Worm (Caenorhabditis elegans) whole organism, L3 larva: ENCODE measurements around the gene W07G4.5.
A peak's percentile ranks its signal among the peaks of the same experiment; 100 is the strongest.

Experiments used
- ZK546.5 ChIP-seq: sonication (generic microtip); optimal IDR thresholded peaks from 2 replicates; lab custom pipeline; 2017; ENCODE audit warnings: missing biosample characterization, missing genetic modification characterization
- aly-2 ChIP-seq: fragments of 150-350 bp; optimal IDR thresholded peaks from 2 replicates; lab custom pipeline; 2014; ENCODE audit warnings: missing biosample characterization, missing genetic modification characterization
- ama-1 ChIP-seq: fragments of 150-350 bp; optimal IDR thresholded peaks from 2 replicates; lab custom pipeline; 2018
- ceh-16 ChIP-seq: sonication (generic microtip); optimal IDR thresholded peaks from 2 replicates; lab custom pipeline; 2017; ENCODE audit warnings: missing biosample characterization, missing genetic modification characterization
- ceh-28 ChIP-seq: fragments of 150-350 bp; optimal IDR thresholded peaks from 2 replicates; lab custom pipeline; 2014; ENCODE audit warnings: missing biosample characterization, missing genetic modification reagents, missing genetic modification characterization
- ceh-82 ChIP-seq: fragments of 150-350 bp; optimal IDR thresholded peaks from 2 replicates; lab custom pipeline; 2014; ENCODE audit warnings: missing biosample characterization, missing genetic modification characterization
- ceh-9 ChIP-seq: sonication (generic microtip); optimal IDR thresholded peaks from 2 replicates; lab custom pipeline; 2018; ENCODE audit warnings: missing biosample characterization, missing genetic modification characterization
- daf-12 ChIP-seq: fragments of 150-350 bp; optimal IDR thresholded peaks from 2 replicates; lab custom pipeline; 2014; ENCODE audit warnings: missing biosample characterization, missing genetic modification reagents, missing genetic modification characterization
- egl-27 ChIP-seq: sonication (generic microtip); optimal IDR thresholded peaks from 4 replicates; lab custom pipeline; 2017; ENCODE audit warnings: missing biosample characterization, missing genetic modification reagents, missing genetic modification characterization
- egl-5 ChIP-seq: fragments of 150-350 bp; optimal IDR thresholded peaks from 2 replicates; lab custom pipeline; 2017; ENCODE audit warnings: missing biosample characterization, missing genetic modification reagents, missing genetic modification characterization, inconsistent platforms
- elt-1 ChIP-seq: fragments of 150-350 bp; optimal IDR thresholded peaks from 2 replicates; lab custom pipeline; 2014; ENCODE audit warnings: missing biosample characterization, missing genetic modification characterization
- elt-2 ChIP-seq: sonication (generic microtip); optimal IDR thresholded peaks from 2 replicates; lab custom pipeline; 2016; ENCODE audit warnings: missing genetic modification reagents, mild to moderate bottlenecking, missing genetic modification characterization, missing compliant biosample characterization
- elt-3 ChIP-seq, 3 experiments: fragments of 150-350 bp in 1 of 3; sonication (generic microtip) in 2 of 3; optimal IDR thresholded peaks; 2 replicates in 2 of 3; 4 replicates in 1 of 3; lab custom pipeline; 2014 to 2017; ENCODE audit warnings: missing biosample characterization in 3 of 3, missing genetic modification characterization in 3 of 3
- fkh-10 ChIP-seq: sonication (generic microtip); optimal IDR thresholded peaks from 2 replicates; lab custom pipeline; 2017; ENCODE audit warnings: missing biosample characterization, missing genetic modification reagents, missing genetic modification characterization
- fos-1 ChIP-seq: fragments of 150-350 bp; optimal IDR thresholded peaks from 2 replicates; lab custom pipeline; 2014; ENCODE audit warnings: missing biosample characterization, missing genetic modification characterization
- hmg-11 ChIP-seq: sonication (generic microtip); optimal IDR thresholded peaks from 2 replicates; lab custom pipeline; 2016; ENCODE audit warnings: missing genetic modification characterization, missing compliant biosample characterization
- jun-1 ChIP-seq: fragments of 150-350 bp; optimal IDR thresholded peaks from 2 replicates; lab custom pipeline; 2014; ENCODE audit warnings: missing biosample characterization, missing genetic modification reagents, missing genetic modification characterization
- lin-15B ChIP-seq: fragments of 150-350 bp; optimal IDR thresholded peaks from 2 replicates; lab custom pipeline; 2014; ENCODE audit warnings: missing biosample characterization, missing genetic modification characterization
- lin-39 ChIP-seq: fragments of 150-350 bp; optimal IDR thresholded peaks from 2 replicates; lab custom pipeline; 2018; ENCODE audit warnings: missing biosample characterization, missing genetic modification reagents, missing genetic modification characterization
- lsy-12 ChIP-seq: sonication (generic microtip); optimal IDR thresholded peaks from 2 replicates; lab custom pipeline; 2016; ENCODE audit warnings: mild to moderate bottlenecking, missing genetic modification characterization, missing compliant biosample characterization
- mdl-1 ChIP-seq: fragments of 150-350 bp; optimal IDR thresholded peaks from 2 replicates; lab custom pipeline; 2014; ENCODE audit warnings: missing biosample characterization, missing genetic modification characterization
- mml-1 ChIP-seq: fragments of 150-350 bp; sonication (generic microtip); optimal IDR thresholded peaks from 3 replicates; lab custom pipeline; 2014; ENCODE audit warnings: missing biosample characterization, missing genetic modification characterization
- nfya-1 ChIP-seq: sonication (generic microtip); optimal IDR thresholded peaks from 2 replicates; lab custom pipeline; 2017; ENCODE audit warnings: missing genetic modification characterization, mild to moderate bottlenecking, missing compliant biosample characterization, antibody characterized with exemption, moderate library complexity; ENCODE audit not compliant: insufficient read depth
- nhr-11 ChIP-seq: fragments of 150-350 bp; optimal IDR thresholded peaks from 2 replicates; lab custom pipeline; 2014; ENCODE audit warnings: missing biosample characterization, missing genetic modification characterization
- nhr-12 ChIP-seq: fragments of 150-350 bp; optimal IDR thresholded peaks from 2 replicates; lab custom pipeline; 2014; ENCODE audit warnings: missing biosample characterization, missing genetic modification characterization
- nhr-23 ChIP-seq: fragments of 150-350 bp; optimal IDR thresholded peaks from 2 replicates; lab custom pipeline; 2014; ENCODE audit warnings: missing biosample characterization, missing genetic modification reagents, missing genetic modification characterization
- nhr-237 ChIP-seq: fragments of 150-350 bp; optimal IDR thresholded peaks from 2 replicates; lab custom pipeline; 2014; ENCODE audit warnings: missing biosample characterization, missing genetic modification characterization
- nhr-25 ChIP-seq: sonication (generic microtip); optimal IDR thresholded peaks from 2 replicates; lab custom pipeline; 2017; ENCODE audit warnings: missing biosample characterization, missing genetic modification characterization
- nhr-28 ChIP-seq: fragments of 150-350 bp; optimal IDR thresholded peaks from 2 replicates; lab custom pipeline; 2014; ENCODE audit warnings: missing biosample characterization, missing genetic modification characterization
- nhr-43 ChIP-seq: sonication (generic microtip); optimal IDR thresholded peaks from 2 replicates; lab custom pipeline; 2016; ENCODE audit warnings: mild to moderate bottlenecking, missing genetic modification characterization, missing compliant biosample characterization; ENCODE audit not compliant: poor library complexity, severe bottlenecking
- nhr-67 ChIP-seq: fragments of 150-350 bp; optimal IDR thresholded peaks from 2 replicates; lab custom pipeline; 2014; ENCODE audit warnings: missing biosample characterization, missing genetic modification characterization
- nhr-76 ChIP-seq: fragments of 150-350 bp; sonication (generic microtip); optimal IDR thresholded peaks from 5 replicates; lab custom pipeline; 2014; ENCODE audit warnings: missing biosample characterization, missing genetic modification characterization
- nhr-77 ChIP-seq: fragments of 150-350 bp; optimal IDR thresholded peaks from 2 replicates; lab custom pipeline; 2014; ENCODE audit warnings: missing biosample characterization, missing genetic modification characterization
- pha-4 ChIP-seq: fragments of 150-350 bp; optimal IDR thresholded peaks from 2 replicates; lab custom pipeline; 2014; ENCODE audit warnings: missing biosample characterization, missing genetic modification reagents, missing genetic modification characterization
- pqm-1 ChIP-seq: fragments of 150-350 bp; optimal IDR thresholded peaks from 2 replicates; lab custom pipeline; 2017; ENCODE audit warnings: missing biosample characterization, missing genetic modification characterization, inconsistent platforms
- sea-2 ChIP-seq: fragments of 150-350 bp; sonication (generic microtip); optimal IDR thresholded peaks from 4 replicates; lab custom pipeline; 2014; ENCODE audit warnings: missing biosample characterization, missing genetic modification reagents, missing genetic modification characterization
- skn-1 ChIP-seq: fragments of 150-350 bp; optimal IDR thresholded peaks from 2 replicates; lab custom pipeline; 2014; ENCODE audit warnings: missing biosample characterization, missing genetic modification characterization
- snpc-4 ChIP-seq: fragments of 150-350 bp; optimal IDR thresholded peaks from 2 replicates; lab custom pipeline; 2014; ENCODE audit warnings: missing biosample characterization, missing genetic modification characterization
- tbx-2 ChIP-seq: sonication (generic microtip); optimal IDR thresholded peaks from 2 replicates; lab custom pipeline; 2016; ENCODE audit warnings: mild to moderate bottlenecking, missing genetic modification characterization, missing compliant biosample characterization
- unc-39 ChIP-seq: sonication (generic microtip); optimal IDR thresholded peaks from 4 replicates; lab custom pipeline; 2017; ENCODE audit warnings: missing biosample characterization, missing genetic modification characterization
- unc-62 ChIP-seq: fragments of 150-350 bp; sonication (generic microtip); optimal IDR thresholded peaks from 4 replicates; lab custom pipeline; 2014; ENCODE audit warnings: missing biosample characterization, missing genetic modification reagents, missing genetic modification characterization
- zag-1 ChIP-seq: fragments of 150-350 bp; optimal IDR thresholded peaks from 2 replicates; lab custom pipeline; 2014; ENCODE audit warnings: missing biosample characterization, missing genetic modification characterization
- ztf-11 ChIP-seq: fragments of 150-350 bp; optimal IDR thresholded peaks from 2 replicates; lab custom pipeline; 2014; ENCODE audit warnings: missing biosample characterization, missing genetic modification characterization
- ztf-4 ChIP-seq: fragments of 150-350 bp; optimal IDR thresholded peaks from 2 replicates; lab custom pipeline; 2014; ENCODE audit warnings: missing biosample characterization, missing genetic modification characterization

Gene W07G4.5

DNA sequence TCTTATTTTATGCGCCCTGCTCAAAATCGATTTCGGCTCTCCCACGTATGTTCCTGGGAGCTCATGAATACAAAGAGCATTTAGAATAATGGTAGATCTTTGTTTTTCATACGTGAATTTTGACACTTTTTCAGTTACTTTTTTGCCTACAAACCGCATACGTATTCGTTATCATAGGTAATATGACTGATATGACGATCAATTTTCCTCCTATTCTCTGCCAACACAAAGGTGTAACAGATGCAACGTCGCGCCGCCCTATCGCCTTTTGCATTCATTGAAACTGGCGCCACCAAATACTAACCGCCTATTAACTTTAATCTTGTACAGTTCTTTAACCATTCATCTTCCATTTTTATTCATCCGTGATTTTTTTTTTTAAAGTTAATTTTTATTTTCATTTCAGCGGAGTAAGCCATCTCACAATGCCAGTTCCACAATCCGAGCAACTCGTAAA is at the start of gene W07G4.5:
TSS of gene W07G4.5 (plus strand) at position 407 of the 457 bp plus-strand sequence.
- TF ChIP-seq elt-2: peak; percentile 89
- TF ChIP-seq ceh-28 (tag; lab: Kevin White, UChicago): no peak
- peak; percentile 76 for TF ChIP-seq pqm-1 (tag; lab: Kevin White, UChicago)

- TF ChIP-seq mdl-1 (no peak), elt-1 (tag; lab: Kevin White, UChicago) (no peak), jun-1 (no peak), ZK546.5 (tag; lab: Kevin White, UChicago) (no peak), elt-3 (tag; optimal IDR thresholded peaks at IDR 0.05; lab: Kevin White, UChicago) (no peak)
These were observed 48.2 kb upstream of the W07G4.5 start, which contains the start of gene far-4 for ce11 chrV:12999559-12999958. TSS of gene far-4 (minus strand) at chrV:12999659.

DNA sequence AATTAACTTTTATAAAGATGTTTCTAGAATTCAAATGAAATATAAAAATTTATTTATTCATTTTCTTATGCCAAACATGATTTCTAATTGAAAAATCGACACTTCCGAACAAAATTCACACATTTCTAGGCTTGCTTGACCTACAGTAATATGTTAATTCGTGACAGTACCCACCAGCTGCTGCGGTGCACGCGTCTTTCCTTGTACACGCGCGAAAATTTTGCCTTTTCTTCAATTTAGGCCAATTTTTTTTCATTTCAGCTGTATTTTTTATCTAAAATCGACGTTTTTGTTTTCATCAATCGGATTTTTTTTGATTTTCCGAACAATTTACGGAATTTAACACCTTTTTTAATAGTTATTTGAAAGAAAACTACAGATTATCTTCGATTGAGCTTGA is 47.7 kb upstream of the W07G4.5 start:
- no peak for TF ChIP-seq mml-1 (tag; lab: Kevin White, UChicago)
- no peak for TF ChIP-seq fos-1
- no peak for TF ChIP-seq nhr-76 (tag; lab: Kevin White, UChicago)
- TF ChIP-seq daf-12 (tag; lab: Kevin White, UChicago): no peak
- TF ChIP-seq lin-15B: no peak
- TF ChIP-seq jun-1: no peak
- TF ChIP-seq pha-4 (tag; lab: Kevin White, UChicago): no peak

DNA sequence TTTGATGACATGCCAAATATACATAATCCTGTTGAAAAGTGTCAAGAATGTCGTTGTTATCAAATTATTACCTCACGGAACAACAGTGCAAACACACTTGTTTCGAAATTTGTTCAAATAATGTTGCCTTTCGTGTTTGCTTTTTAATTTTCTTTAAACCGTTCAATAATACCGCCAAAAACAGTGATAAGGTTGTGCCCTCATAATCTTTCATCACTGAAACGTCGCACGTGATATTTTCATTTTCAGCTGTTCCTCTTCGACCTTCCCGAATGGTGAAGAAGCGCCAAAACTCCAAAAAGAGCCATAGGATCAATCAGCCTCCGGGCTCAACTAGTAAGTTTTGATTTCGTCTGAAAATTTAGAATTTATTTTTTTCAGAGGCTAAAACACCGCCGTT is 45.7 kb upstream of the W07G4.5 start, which contains the start of gene inft-2:
TSS of gene inft-2 (plus strand) at position 248 of the 400 bp plus-strand sequence.
- TF ChIP-seq pha-4 (tag; lab: Kevin White, UChicago): peak; percentile 12
- no peak for TF ChIP-seq ceh-16 (tag; lab: Kevin White, UChicago)
- peak; percentile 61 for TF ChIP-seq elt-2
- TF ChIP-seq pqm-1 (tag; lab: Kevin White, UChicago): peak; percentile 27

ce11 chrV:13003378-13003777 is 44.4 kb upstream of the W07G4.5 start:
- TF ChIP-seq daf-12 (tag; lab: Kevin White, UChicago): no peak
- peak; percentile 85 for TF ChIP-seq lin-39 (tag; lab: Kevin White, UChicago)
- TF ChIP-seq tbx-2 (tag; lab: Kevin White, UChicago): peak; percentile 43
- TF ChIP-seq nhr-25 (tag; lab: Kevin White, UChicago): peak; percentile 75
- TF ChIP-seq sea-2 (GFP tag; lab: Kevin White, UChicago): no peak
- no peak for TF ChIP-seq zag-1 (tag; lab: Kevin White, UChicago)
- peak; percentile 52 for TF ChIP-seq lsy-12
- no peak for TF ChIP-seq nhr-12 (tag; lab: Kevin White, UChicago)
- TF ChIP-seq ztf-4 (tag; lab: Kevin White, UChicago): peak; percentile 2
- TF ChIP-seq nhr-43 (tag; lab: Kevin White, UChicago): peak; percentile 89
- peak; percentile 26 for TF ChIP-seq lin-15B
- no peak for TF ChIP-seq ceh-82 (tag; lab: Kevin White, UChicago)
- peak; percentile 88 for TF ChIP-seq hmg-11 (tag; lab: Kevin White, UChicago)
- TF ChIP-seq nhr-23 (tag; lab: Kevin White, UChicago): peak; percentile 41
- no peak for TF ChIP-seq nhr-28
- no peak for TF ChIP-seq fos-1
- TF ChIP-seq egl-5 (tag; lab: Kevin White, UChicago): no peak
- TF ChIP-seq elt-3 (tag; optimal IDR thresholded peaks at IDR 0.05; lab: Kevin White, UChicago): no peak
- TF ChIP-seq mdl-1: no peak
- TF ChIP-seq pqm-1 (tag; lab: Kevin White, UChicago): peak; percentile 9
- peak; percentile 34 for TF ChIP-seq jun-1
- no peak for TF ChIP-seq ama-1
- TF ChIP-seq nhr-77 (tag; lab: Kevin White, UChicago): no peak
- no peak for TF ChIP-seq nhr-237 (tag; lab: Kevin White, UChicago)
- TF ChIP-seq unc-62 (GFP tag; lab: Kevin White, UChicago): no peak
- TF ChIP-seq unc-39 (tag; lab: Kevin White, UChicago): no peak
- no peak for TF ChIP-seq aly-2 (tag; lab: Kevin White, UChicago)
- TF ChIP-seq nhr-11 (tag; lab: Kevin White, UChicago): no peak
- TF ChIP-seq nhr-67 (tag; lab: Kevin White, UChicago): no peak
- no peak for TF ChIP-seq ceh-28 (tag; lab: Kevin White, UChicago)
- no peak for TF ChIP-seq ceh-9
- peak; percentile 36 for TF ChIP-seq snpc-4 (tag; lab: Kevin White, UChicago)
- no peak for TF ChIP-seq ZK546.5 (tag; lab: Kevin White, UChicago)
- TF ChIP-seq nfya-1 (tag; lab: Kevin White, UChicago): no peak
- no peak for TF ChIP-seq nhr-76 (tag; lab: Kevin White, UChicago)
- TF ChIP-seq ztf-11 (tag; lab: Kevin White, UChicago): no peak
- peak; percentile 11 for TF ChIP-seq skn-1
- TF ChIP-seq elt-1 (tag; lab: Kevin White, UChicago): no peak
- TF ChIP-seq egl-27 (tag; lab: Kevin White, UChicago): no peak
- TF ChIP-seq mml-1 (tag; lab: Kevin White, UChicago): no peak
- peak; percentile 66 for TF ChIP-seq pha-4 (tag; lab: Kevin White, UChicago)
- TF ChIP-seq fkh-10: no peak
